Fruit fly (Drosophila melanogaster): ENCODE data around the gene CG34428.
A peak's percentile ranks its signal among the peaks of the same experiment; 100 is the strongest.

Gene CG34428

DNA sequence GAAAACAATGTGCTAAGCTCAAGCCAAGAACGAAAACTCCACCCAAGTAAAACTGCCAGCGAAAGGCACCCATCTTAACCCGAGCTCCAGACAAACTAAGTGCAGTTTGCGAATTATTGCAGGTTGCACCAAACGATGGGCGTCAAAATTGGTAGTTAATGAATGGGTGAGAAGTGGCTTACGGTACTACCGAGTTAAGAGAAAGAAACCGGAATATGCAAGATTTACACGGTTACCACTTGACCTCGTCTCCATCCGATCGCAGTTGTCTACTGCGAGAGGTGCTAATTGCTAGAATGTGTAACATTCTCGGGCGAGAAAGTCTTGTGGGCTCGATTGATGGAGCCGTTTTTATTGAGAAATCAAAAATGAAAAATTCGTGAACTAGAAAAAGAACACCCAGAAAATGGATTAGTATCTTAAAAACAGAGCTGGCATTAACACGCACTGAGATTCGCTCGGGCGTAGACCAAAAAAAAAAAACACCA is at the start of gene CG34428, which contains the start of gene CG14115:
TSS of gene CG34428 (plus strand) at position 438 of the 488 bp plus-strand sequence.
TSS of gene CG14115 (minus strand) at position 101 of the 488 bp plus-strand sequence.
- TF ChIP-seq CG17801 (GFP tag; optimal IDR thresholded peaks at IDR 0.05; ENCODE audit: partially characterized antibody), result no peak

DNA sequence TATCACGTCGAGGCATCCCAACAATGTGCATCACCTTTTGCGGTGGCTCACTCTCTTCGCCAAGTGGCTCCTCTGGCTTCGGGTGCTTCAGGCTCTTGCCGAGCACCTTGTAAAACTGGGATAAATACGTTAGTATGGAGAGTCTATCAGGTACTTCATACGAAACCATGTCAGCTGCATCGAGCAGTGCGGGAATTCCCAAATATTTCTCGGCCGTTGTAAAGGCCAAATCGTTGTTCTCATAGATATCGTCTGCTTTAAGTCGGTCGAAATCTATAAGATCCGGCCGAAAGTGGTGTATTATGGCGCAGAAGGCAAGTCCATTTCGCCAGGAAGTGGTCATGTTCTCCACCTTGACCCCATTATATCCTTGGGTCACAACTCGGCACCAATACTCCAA is 46.9 kb upstream of the CG34428 start:
- no peak for TF ChIP-seq CG17801 (GFP tag; optimal IDR thresholded peaks at IDR 0.05; ENCODE audit: partially characterized antibody)

DNA sequence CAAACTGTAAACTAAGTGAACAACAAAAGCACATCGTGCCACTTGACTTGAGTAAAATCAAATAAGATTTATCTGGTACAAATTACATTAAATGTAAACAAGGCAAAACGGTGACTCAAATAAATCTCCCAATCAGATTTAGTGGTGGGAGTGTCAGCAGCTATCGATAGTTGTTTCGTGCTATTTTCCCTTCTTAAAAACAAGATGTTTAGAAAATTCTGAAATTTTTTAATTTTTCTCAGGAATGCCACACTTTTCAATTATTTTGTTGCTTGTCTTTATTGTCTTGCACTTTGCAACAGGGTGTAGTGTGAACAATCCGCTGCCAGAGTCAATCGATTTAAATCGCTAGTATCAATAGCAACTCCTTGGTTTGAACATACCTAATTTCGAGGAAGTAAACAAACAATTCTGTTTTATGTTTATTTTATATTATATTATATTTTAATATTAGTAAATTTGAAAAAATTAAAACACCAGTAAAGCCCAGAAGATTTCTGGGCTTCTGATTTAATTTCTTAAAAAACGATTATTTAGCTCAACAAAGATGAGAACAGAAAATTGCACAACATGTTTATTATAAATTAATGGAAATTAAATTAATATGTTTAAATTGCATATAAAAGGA is 46.2 kb upstream of the CG34428 start, which contains the start of gene MICAL-like:
TSS of gene MICAL-like (minus strand) at position 138 of the 628 bp plus-strand sequence.
- peak; percentile 24 for TF ChIP-seq CG17801 (GFP tag; optimal IDR thresholded peaks at IDR 0.05; ENCODE audit: partially characterized antibody)

DNA sequence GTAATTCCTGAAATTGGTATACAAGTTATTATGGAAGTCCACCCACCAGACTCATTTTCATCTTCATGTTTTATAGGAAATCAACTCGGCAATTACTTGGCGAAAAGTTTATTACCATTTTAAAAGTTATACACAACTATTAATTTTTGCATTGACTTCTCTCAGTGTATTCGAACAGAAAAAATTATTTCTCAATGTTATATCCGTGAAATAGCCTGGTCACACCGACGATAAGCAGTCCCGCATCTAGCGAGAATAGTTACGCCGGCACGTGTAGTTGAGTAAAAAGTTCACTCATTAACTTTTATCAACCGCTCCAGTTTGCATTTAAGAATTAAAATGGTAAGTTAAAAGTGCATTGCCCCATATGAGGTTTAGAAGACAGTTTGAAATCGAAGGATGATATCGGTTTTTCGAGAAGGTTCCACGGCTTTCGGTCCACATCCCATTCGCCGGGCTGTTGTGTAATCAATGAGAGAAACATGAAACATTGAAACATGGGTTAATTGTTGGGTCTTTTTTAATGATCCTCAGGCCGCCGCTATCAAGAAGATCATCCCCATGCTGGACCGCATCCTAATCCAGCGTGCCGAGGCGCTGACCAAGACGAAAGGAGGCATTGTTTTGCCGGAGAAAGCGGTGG is 45.6 kb upstream of the CG34428 start, which contains the start of gene CG11267:
TSS of gene CG11267 (plus strand) at position 228 of the 643 bp plus-strand sequence.
- TF ChIP-seq CG17801 (GFP tag; optimal IDR thresholded peaks at IDR 0.05; ENCODE audit: partially characterized antibody), result peak; percentile 84

DNA sequence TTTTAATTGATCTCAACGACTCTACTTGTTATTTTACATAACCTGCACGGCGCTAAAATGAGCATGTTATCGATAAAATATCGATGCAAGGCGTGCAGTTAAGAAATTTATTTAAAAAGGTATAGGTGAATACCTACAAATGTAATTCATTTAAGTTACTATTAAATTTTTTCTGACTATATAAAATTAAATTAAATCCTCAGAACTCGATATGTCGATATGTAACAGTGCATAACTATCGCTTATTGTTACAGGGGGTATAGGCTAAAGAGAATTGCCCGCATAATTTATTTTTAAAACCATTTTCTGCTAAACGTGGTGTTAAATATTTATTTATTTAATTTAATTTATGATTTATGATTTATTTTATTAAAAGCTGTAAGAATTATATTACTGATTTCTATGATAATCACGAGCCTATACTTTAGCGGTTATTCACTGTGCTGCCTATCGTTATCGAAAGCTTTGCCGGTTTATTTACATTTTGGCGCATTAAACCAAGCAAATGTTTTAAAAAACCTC is 43.7 kb upstream of the CG34428 start, which contains the start of the genes mRpL20 and Icmt:
TSS of gene mRpL20 (minus strand) at position 65 of the 522 bp plus-strand sequence.
TSS of gene Icmt (plus strand) at position 464 of the 522 bp plus-strand sequence.
- peak; percentile 92 for TF ChIP-seq CG17801 (GFP tag; optimal IDR thresholded peaks at IDR 0.05; ENCODE audit: partially characterized antibody)

DNA sequence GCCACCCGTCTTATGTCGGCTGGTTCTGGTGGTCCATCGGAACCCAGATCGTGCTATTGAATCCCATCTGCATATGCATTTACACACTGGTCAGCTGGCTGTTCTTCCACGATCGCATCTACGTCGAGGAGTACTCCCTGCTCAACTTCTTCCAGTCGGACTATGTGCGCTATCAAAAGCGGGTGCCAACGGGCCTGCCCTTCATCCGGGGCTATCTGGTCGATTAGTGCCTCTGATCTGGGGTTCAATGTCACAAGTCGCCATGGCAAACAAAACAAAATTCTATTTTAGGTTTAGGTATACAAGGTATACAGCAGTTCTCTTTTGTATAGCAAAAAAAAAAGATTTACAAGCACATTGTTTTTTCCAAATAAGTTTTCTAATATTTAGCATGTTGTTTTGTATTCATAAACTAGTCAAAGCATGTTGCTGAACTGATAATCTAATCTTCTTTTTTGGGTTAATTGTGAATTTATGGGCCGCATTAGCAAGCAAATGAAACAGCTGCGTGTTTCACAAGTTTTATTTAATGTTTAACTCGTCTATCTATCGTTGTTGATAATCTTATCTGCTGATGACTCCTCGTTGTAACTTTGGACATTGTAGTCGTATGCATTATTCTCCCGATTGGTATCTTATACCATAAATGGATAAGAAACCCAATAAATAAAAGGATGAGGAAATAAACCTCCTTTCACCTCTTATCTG is 42.2 kb upstream of the CG34428 start:
- no peak for TF ChIP-seq CG17801 (GFP tag; optimal IDR thresholded peaks at IDR 0.05; ENCODE audit: partially characterized antibody)

DNA sequence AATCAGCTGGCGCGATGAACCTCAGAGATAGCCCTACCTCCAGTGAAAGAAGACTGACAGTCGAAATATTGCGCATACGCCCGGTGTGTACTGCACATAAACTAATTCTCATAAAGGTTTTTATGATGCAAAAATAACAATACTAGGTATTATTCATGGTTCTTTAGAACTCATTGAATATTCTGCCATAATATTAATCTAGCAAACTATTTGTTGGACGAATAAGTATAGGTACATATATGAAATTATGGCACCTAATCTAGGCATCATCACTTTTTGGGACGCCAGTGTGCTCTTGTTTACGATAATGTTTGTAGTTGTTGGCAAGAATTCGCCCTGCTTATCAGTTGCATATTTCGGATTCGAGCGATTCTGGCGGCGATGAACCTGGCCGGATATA is 39.8 kb upstream of the CG34428 start:
- TF ChIP-seq CG17801 (GFP tag; optimal IDR thresholded peaks at IDR 0.05; ENCODE audit: partially characterized antibody), result no peak

DNA sequence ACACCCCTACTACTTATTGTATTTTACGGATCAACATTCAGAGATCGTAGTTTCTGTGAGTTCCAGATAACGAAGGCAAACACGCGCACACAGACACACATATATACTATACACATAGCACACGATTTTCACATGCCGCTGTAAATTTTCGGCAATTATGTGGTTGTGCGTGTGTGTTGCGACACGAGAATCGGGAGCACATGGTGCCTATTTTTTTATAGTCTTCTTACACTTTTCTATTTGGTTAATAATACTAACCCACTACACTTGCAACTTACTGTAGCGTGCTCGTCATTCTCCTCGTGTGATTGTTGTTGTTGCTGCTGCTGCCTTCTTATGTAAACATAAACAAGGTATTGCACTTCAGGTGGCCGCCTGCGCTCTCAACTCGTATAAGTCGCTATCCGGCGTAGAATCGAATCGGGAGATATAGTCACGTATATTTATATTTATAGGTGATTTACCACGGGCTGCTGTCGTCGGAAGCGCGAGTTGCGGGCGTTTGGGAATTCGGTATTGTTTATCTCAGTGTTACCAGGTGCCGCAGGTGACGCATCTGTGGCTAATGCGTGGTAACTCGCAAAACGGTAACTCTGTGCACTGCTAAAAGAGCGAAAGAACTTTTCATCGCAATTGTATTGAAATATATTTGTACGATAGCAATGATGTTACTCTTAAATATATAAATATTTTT is 39.3 kb upstream of the CG34428 start, which contains the start of gene Adk2:
TSS of gene Adk2 (minus strand) at position 529 of the 694 bp plus-strand sequence.
- no peak for TF ChIP-seq CG17801 (GFP tag; optimal IDR thresholded peaks at IDR 0.05; ENCODE audit: partially characterized antibody)

DNA sequence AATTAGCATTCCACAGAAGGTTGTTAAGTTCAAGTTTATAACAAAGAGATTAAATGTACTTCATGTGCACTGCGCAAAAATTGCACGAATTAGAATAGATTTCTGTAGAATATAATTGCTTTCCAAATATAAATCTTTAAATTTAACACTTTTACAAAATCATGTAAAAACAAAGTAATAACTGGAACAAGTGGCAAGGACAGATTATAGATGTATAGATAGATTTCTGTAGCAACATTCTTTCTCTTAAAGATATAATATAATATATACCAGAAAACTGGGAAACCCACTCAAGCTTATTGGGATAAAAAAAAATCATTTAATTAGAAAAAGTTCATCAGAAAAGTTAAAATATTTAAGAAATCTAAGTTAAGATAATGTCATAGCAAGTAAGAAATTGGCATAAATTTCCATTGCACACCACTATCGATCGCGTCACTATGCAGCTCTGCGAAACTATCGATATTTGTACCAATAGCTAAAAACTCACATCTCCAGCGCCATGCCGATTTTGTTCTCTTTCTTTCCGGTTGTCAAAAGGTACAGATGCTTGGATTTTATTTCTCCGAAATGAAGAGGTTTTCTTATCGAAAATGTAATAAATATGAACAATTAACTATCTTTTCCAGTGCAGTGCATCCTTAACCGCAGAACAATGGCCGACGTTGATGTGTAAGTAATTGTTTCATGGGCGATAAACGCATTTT is 38.6 kb upstream of the CG34428 start, which contains the start of gene RpS12:
TSS of gene RpS12 (plus strand) at position 499 of the 707 bp plus-strand sequence.
- peak; percentile 73 for TF ChIP-seq CG17801 (GFP tag; optimal IDR thresholded peaks at IDR 0.05; ENCODE audit: partially characterized antibody)

DNA sequence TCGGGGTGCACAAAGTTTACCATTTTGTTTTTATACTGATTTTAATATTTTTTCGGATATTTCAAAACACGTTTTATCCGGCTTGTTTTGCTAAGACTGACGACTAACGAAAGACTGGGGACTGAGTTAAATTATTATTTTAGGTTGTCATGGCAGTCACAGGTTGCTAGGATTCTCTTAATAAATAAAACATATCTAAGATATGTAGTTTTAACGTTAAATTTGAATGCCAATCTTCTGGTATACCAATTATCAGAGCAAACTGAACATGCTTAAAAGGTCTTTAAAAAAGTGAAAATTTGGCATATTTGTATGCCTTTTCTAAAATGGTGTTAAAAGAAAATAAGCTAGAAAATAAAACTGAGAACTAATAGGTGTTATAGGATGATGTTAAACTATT is 35.2 kb upstream of the CG34428 start, which contains the start of gene Zmynd10:
TSS of gene Zmynd10 (minus strand) at position 101 of the 400 bp plus-strand sequence.
- no peak for TF ChIP-seq CG17801 (GFP tag; optimal IDR thresholded peaks at IDR 0.05; ENCODE audit: partially characterized antibody)

DNA sequence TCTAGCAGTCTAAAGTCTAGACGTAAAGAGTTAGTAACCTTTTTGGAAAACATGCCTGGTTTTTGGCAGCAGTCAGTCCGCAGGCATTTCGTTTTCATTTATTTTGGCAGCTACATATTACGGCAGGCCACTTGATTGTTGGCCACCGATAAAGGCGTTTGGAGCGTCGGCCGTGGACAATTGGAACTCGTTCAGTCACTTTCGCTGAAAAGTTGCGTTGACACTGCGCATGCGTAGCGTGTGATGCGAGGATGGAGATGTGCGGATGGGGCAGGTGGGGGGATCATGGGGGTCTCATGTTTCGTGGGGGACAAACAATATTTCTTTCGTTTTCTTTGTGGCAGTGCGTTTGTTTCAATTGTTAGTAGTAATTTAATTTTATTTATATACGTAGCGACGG is 34.7 kb upstream of the CG34428 start:
- TF ChIP-seq CG17801 (GFP tag; optimal IDR thresholded peaks at IDR 0.05; ENCODE audit: partially characterized antibody), result no peak

DNA sequence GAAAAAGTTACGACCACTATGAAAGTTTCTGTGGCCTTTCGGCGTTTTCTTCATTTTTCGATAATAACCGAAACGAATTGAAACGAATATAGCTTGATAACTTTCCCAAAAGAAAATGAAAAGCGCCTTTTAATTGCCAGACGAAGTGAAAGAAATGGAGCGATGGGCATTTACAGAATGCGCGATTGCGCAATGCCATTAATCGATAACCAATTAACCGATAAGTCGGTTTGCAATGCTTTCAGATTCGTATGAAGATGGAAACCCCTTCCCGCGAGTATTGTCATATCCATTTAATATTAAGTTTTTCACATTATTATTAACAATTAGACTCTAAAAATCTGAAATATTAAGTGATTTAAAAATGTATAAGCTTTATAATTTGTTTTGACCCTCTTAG is 34.2 kb upstream of the CG34428 start:
- TF ChIP-seq CG17801 (GFP tag; optimal IDR thresholded peaks at IDR 0.05; ENCODE audit: partially characterized antibody), result no peak

DNA sequence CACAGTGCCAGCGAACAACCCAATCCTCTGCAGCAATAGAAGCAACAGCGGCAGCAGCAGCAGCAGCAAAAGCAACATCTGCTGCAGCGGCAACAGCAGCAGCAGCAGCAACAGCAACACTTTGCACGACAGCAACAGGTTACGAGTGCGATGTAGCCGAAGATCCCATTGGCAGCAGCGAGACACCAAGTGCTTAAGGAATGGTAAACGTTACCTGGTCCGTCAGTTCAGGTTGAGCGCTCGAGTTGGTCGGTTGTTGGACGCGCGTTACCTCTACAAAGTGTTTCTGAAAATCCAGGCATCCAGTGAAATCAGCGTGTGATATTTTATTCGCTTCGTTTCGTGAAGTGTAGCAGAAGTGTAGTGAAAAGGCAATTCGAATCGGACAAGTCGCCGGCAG is 32.8 kb upstream of the CG34428 start, which contains the start of gene CG17672:
TSS of gene CG17672 (plus strand) at position 223 of the 400 bp plus-strand sequence.
- no peak for TF ChIP-seq CG17801 (GFP tag; optimal IDR thresholded peaks at IDR 0.05; ENCODE audit: partially characterized antibody)

Measured in ovary, adult (tissue).